Worm (Caenorhabditis elegans): Measurements from ENCODE around the gene cid-1.
A peak's percentile ranks its signal among the peaks of the same experiment; 100 is the strongest.

DNA sequence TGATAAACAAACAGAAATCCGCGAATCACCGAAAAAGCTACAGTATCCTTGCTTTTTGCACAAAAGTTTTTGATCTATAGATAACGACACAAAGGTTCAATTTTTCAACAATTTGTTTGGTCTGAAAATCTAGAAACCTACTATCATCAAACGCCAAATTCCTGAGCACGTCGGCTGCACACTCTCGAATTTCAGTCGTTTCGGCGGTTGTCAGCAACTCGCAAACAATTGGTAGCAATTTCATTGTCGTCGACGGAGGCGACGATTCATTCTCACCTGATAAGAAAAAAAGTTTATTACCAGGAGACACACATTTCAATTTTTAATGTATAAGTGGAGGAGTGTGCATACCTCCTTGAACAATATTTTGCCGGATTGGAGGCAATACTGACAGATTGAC, 27.8 kb upstream of the cid-1 start:
- TF ChIP-seq aly-2 (tag; optimal IDR thresholded peaks at IDR 0.05) = no peak
- no peak for TF ChIP-seq mdl-1 (tag; optimal IDR thresholded peaks at IDR 0.05)
- no peak for TF ChIP-seq daf-12 (tag; optimal IDR thresholded peaks at IDR 0.05)
- TF ChIP-seq ceh-9 (tag; optimal IDR thresholded peaks at IDR 0.05) = no peak
- TF ChIP-seq pqm-1 (tag; optimal IDR thresholded peaks at IDR 0.05) = no peak
- no peak for TF ChIP-seq nhr-25 (tag; optimal IDR thresholded peaks at IDR 0.05)
- peak; percentile 70 for TF ChIP-seq elt-2 (tag; optimal IDR thresholded peaks at IDR 0.05)
- no peak for TF ChIP-seq ceh-16 (tag; optimal IDR thresholded peaks at IDR 0.05)
- TF ChIP-seq nhr-237 (tag; optimal IDR thresholded peaks at IDR 0.05) = no peak
- no peak for TF ChIP-seq nfya-1 (tag; optimal IDR thresholded peaks at IDR 0.05; ENCODE audit: insufficient read depth)
- TF ChIP-seq fkh-2 (tag; optimal IDR thresholded peaks at IDR 0.05) = no peak

Data from whole organism, L3 larva.